Worm (Caenorhabditis elegans) whole organism, L1 larva: ENCODE data around the gene fbxb-105.

Experiments used
- C16A3.4 ChIP-seq: fragments of 150-350 bp; optimal IDR thresholded peaks from 2 replicates; lab custom pipeline; 2014; ENCODE audit warnings: missing biosample characterization, missing genetic modification characterization
- aly-2 ChIP-seq: fragments of 150-350 bp; optimal IDR thresholded peaks from 2 replicates; lab custom pipeline; 2014; ENCODE audit warnings: missing biosample characterization, missing genetic modification characterization
- nhr-71 ChIP-seq: sonication (generic microtip); optimal IDR thresholded peaks from 2 replicates; lab custom pipeline; 2016; ENCODE audit warnings: mild to moderate bottlenecking, missing genetic modification characterization, moderate library complexity, missing compliant biosample characterization
- rnt-1 ChIP-seq: sonication (generic microtip); optimal IDR thresholded peaks from 2 replicates; lab custom pipeline; 2016; ENCODE audit warnings: mild to moderate bottlenecking, missing genetic modification characterization, moderate library complexity, missing compliant biosample characterization
- snpc-4 ChIP-seq: fragments of 150-350 bp; optimal IDR thresholded peaks from 2 replicates; lab custom pipeline; 2014; ENCODE audit warnings: missing biosample characterization, missing genetic modification characterization
- unc-62 ChIP-seq: fragments of 150-350 bp; optimal IDR thresholded peaks from 2 replicates; lab custom pipeline; 2014; ENCODE audit warnings: missing biosample characterization, missing genetic modification reagents, missing genetic modification characterization

- TF ChIP-seq aly-2 (tag; lab: Kevin White, UChicago) (no peak), C16A3.4 (tag; lab: Kevin White, UChicago) (no peak), nhr-71 (no peak), rnt-1 (tag; lab: Kevin White, UChicago) (no peak), snpc-4 (tag; lab: Kevin White, UChicago) (no peak), unc-62 (no peak)
These were observed 21.1 kb downstream of the fbxb-105 start, which contains the start of gene F29A7.4 for ce11 chrII:2749595-2750048.
